Worm (Caenorhabditis elegans) whole organism, early embryonic: Measurements from ENCODE around the gene R06F6.14.

Experiments used
- F13C5.2 ChIP-seq: sonication (generic microtip); optimal IDR thresholded peaks from 2 replicates; lab custom pipeline; 2017; ENCODE audit warnings: mild to moderate bottlenecking, missing genetic modification characterization, inconsistent platforms, missing compliant biosample characterization
- aly-1 ChIP-seq: sonication (generic microtip); optimal IDR thresholded peaks from 2 replicates; lab custom pipeline; 2016; ENCODE audit warnings: missing genetic modification characterization, missing compliant biosample characterization
- ama-1 ChIP-seq: fragments of 150-350 bp; optimal IDR thresholded peaks from 2 replicates; lab custom pipeline; 2014
- flt-1 ChIP-seq: fragments of 200-800 bp; sonication (Bioruptor generic); IDR thresholded peaks from 2 replicates; pipeline ENCODE4 v1.3.6; 2022; ENCODE audit warnings: missing genetic modification characterization, missing compliant biosample characterization
- hmg-4 ChIP-seq: fragments of 200-800 bp; sonication (Bioruptor generic); optimal IDR thresholded peaks from 2 replicates; lab custom pipeline; 2018; ENCODE audit warnings: mild to moderate bottlenecking, missing genetic modification characterization, missing compliant biosample characterization
- hnd-1 ChIP-seq: sonication (generic microtip); optimal IDR thresholded peaks from 2 replicates; lab custom pipeline; 2016; ENCODE audit warnings: missing genetic modification characterization, missing compliant biosample characterization
- tbx-11 ChIP-seq: fragments of 200-800 bp; sonication (Bioruptor generic); IDR thresholded peaks from 2 replicates; pipeline ENCODE4 v1.3.6; 2022; ENCODE audit warnings: missing genetic modification characterization, missing compliant biosample characterization

ce11 chrII:10843527-10843926, 34.4 kb downstream of the R06F6.14 start, which contains the start of gene M106.8:
- TF ChIP-seq ama-1, result no peak
- no peak for TF ChIP-seq hnd-1 (tag; lab: Kevin White, UChicago)
- TF ChIP-seq flt-1 (GFP tag; lab: Robert Waterston, UW), result no peak
- no peak for TF ChIP-seq hmg-4 (GFP tag; lab: Kevin White, UChicago)
- TF ChIP-seq tbx-11, result no peak
- TF ChIP-seq F13C5.2 (tag; lab: Kevin White, UChicago), result no peak
- TF ChIP-seq aly-1 (tag; lab: Kevin White, UChicago), result no peak
